Fruit fly (Drosophila melanogaster) whole organism, embryonic: ENCODE data around the gene Hr83.

Experiments
- Asciz ChIP-seq: fragments of 200-800 bp; sonication (Bioruptor generic); optimal IDR thresholded peaks from 2 replicates; lab custom pipeline; 2017; ENCODE audit warnings: missing biosample characterization, mild to moderate bottlenecking, missing genetic modification characterization, missing genetic modification reagents
- CG10979 ChIP-seq: fragments of 200-800 bp; sonication (Bioruptor generic); optimal IDR thresholded peaks from 2 replicates; lab custom pipeline; 2018; ENCODE audit warnings: missing biosample characterization, mild to moderate bottlenecking, missing genetic modification characterization, moderate library complexity
- CG12071 ChIP-seq: fragments of 200-800 bp; sonication (Bioruptor generic); optimal IDR thresholded peaks from 3 replicates; lab custom pipeline; 2018; ENCODE audit warnings: missing biosample characterization, mild to moderate bottlenecking, missing genetic modification characterization
- CG12236 ChIP-seq: fragments of 200-800 bp; sonication (Bioruptor generic); optimal IDR thresholded peaks from 2 replicates; lab custom pipeline; 2016; ENCODE audit warnings: missing biosample characterization, missing genetic modification characterization
- CG12942 ChIP-seq: fragments of 200-800 bp; sonication (Bioruptor generic); optimal IDR thresholded peaks from 3 replicates; lab custom pipeline; 2016; ENCODE audit warnings: missing biosample characterization, missing genetic modification characterization
- CG1529 ChIP-seq: fragments of 200-800 bp; sonication (Bioruptor generic); optimal IDR thresholded peaks from 3 replicates; lab custom pipeline; 2018; ENCODE audit warnings: missing biosample characterization, missing genetic modification characterization
- CG15514 ChIP-seq: fragments of 200-800 bp; sonication (Bioruptor generic); optimal IDR thresholded peaks from 3 replicates; lab custom pipeline; 2017; ENCODE audit warnings: missing biosample characterization, missing genetic modification characterization, mild to moderate bottlenecking, moderate library complexity, missing genetic modification reagents
- CG1647 ChIP-seq: fragments of 200-800 bp; sonication (Bioruptor generic); optimal IDR thresholded peaks from 3 replicates; lab custom pipeline; 2016; ENCODE audit warnings: missing biosample characterization, missing genetic modification characterization
- CG17361 ChIP-seq: fragments of 200-800 bp; sonication (Bioruptor generic); IDR thresholded peaks from 3 replicates; pipeline ENCODE4 v1.3.6; 2022; ENCODE audit warnings: missing biosample characterization, missing genetic modification characterization
- CG2712 ChIP-seq: fragments of 200-800 bp; optimal IDR thresholded peaks from 3 replicates; lab custom pipeline; 2019; ENCODE audit warnings: missing biosample characterization, mild to moderate bottlenecking, missing genetic modification characterization, moderate library complexity
- CG31365 ChIP-seq: fragments of 200-800 bp; sonication (Bioruptor generic); optimal IDR thresholded peaks from 2 replicates; lab custom pipeline; 2018; ENCODE audit warnings: missing biosample characterization, mild to moderate bottlenecking, missing genetic modification characterization
- CG4360 ChIP-seq: fragments of 200-800 bp; sonication (Bioruptor generic); IDR thresholded peaks from 2 replicates; pipeline ENCODE4 v1.3.6; 2022; ENCODE audit warnings: missing biosample characterization, missing genetic modification characterization
- CG4404 ChIP-seq: fragments of 200-800 bp; sonication (Bioruptor generic); IDR thresholded peaks from 2 replicates; pipeline ENCODE4 v1.3.6; 2022; ENCODE audit warnings: missing biosample characterization, missing genetic modification characterization
- CG4424 ChIP-seq: fragments of 200-800 bp; sonication (Bioruptor generic); optimal IDR thresholded peaks from 3 replicates; lab custom pipeline; 2016; ENCODE audit warnings: missing biosample characterization, missing genetic modification characterization
- CG4707 ChIP-seq: fragments of 200-800 bp; sonication (Bioruptor generic); optimal IDR thresholded peaks from 2 replicates; lab custom pipeline; 2018; ENCODE audit warnings: missing biosample characterization, mild to moderate bottlenecking, missing genetic modification characterization, moderate library complexity
- CG6791 ChIP-seq: fragments of 200-800 bp; sonication (Bioruptor generic); IDR thresholded peaks from 3 replicates; pipeline ENCODE4 v1.3.6; 2022; ENCODE audit warnings: missing biosample characterization, missing genetic modification characterization; ENCODE audit not compliant: partially characterized antibody
- CG8089 ChIP-seq: fragments of 200-800 bp; sonication (Bioruptor generic); optimal IDR thresholded peaks from 3 replicates; lab custom pipeline; 2016; ENCODE audit warnings: missing biosample characterization, missing genetic modification characterization
- CG8359 ChIP-seq: fragments of 200-800 bp; sonication (Bioruptor generic); optimal IDR thresholded peaks from 2 replicates; lab custom pipeline; 2017; ENCODE audit warnings: missing biosample characterization, mild to moderate bottlenecking, missing genetic modification characterization, borderline replicate concordance
- CG8388 ChIP-seq: fragments of 200-800 bp; sonication (Bioruptor generic); optimal IDR thresholded peaks from 2 replicates; lab custom pipeline; 2019; ENCODE audit warnings: missing biosample characterization, mild to moderate bottlenecking, missing genetic modification characterization, moderate library complexity
- Chrac-16 ChIP-seq: fragments of 200-800 bp; sonication (Bioruptor generic); optimal IDR thresholded peaks from 3 replicates; lab custom pipeline; 2016; ENCODE audit warnings: missing biosample characterization, missing genetic modification characterization
- CkIIα-i1 ChIP-seq: fragments of 200-800 bp; sonication (Bioruptor generic); IDR thresholded peaks from 2 replicates; pipeline ENCODE4 v1.3.6; 2022; ENCODE audit warnings: missing biosample characterization, missing genetic modification characterization
- E2f1 ChIP-seq: fragments of 200-800 bp; sonication (Bioruptor generic); IDR thresholded peaks from 2 replicates; pipeline ENCODE4 v1.3.6; 2022; ENCODE audit warnings: missing biosample characterization, missing genetic modification characterization
- E2f2 ChIP-seq: fragments of 200-800 bp; sonication (Bioruptor generic); IDR thresholded peaks from 2 replicates; pipeline ENCODE4 v1.3.6; 2022; ENCODE audit warnings: missing biosample characterization, missing genetic modification characterization
- Fer1 ChIP-seq: fragments of 200-800 bp; sonication (Bioruptor generic); optimal IDR thresholded peaks from 2 replicates; lab custom pipeline; 2017; ENCODE audit warnings: missing biosample characterization, mild to moderate bottlenecking, missing genetic modification characterization
- H2.0 ChIP-seq: fragments of 200-800 bp; sonication (Bioruptor generic); IDR thresholded peaks from 2 replicates; pipeline ENCODE4 v1.3.6; 2022; ENCODE audit warnings: missing biosample characterization, missing genetic modification characterization
- HHEX ChIP-seq: fragments of 200-800 bp; sonication (Bioruptor generic); optimal IDR thresholded peaks from 3 replicates; lab custom pipeline; 2017; ENCODE audit warnings: missing biosample characterization, mild to moderate bottlenecking, missing genetic modification characterization, missing genetic modification reagents
- Jarid2 ChIP-seq: fragments of 200-800 bp; sonication (Bioruptor generic); optimal IDR thresholded peaks from 3 replicates; lab custom pipeline; 2017; ENCODE audit warnings: mild to moderate bottlenecking, missing biosample characterization, missing genetic modification reagents, missing genetic modification characterization
- NC2β ChIP-seq: fragments of 200-800 bp; sonication (Bioruptor generic); optimal IDR thresholded peaks from 2 replicates; lab custom pipeline; 2016; ENCODE audit warnings: missing biosample characterization, missing genetic modification characterization
- Nf-YC ChIP-seq: fragments of 200-800 bp; optimal IDR thresholded peaks from 3 replicates; lab custom pipeline; 2019; ENCODE audit warnings: missing biosample characterization, mild to moderate bottlenecking, missing genetic modification characterization, moderate library complexity
- Poxn ChIP-seq: fragments of 200-800 bp; sonication (Bioruptor generic); IDR thresholded peaks from 2 replicates; pipeline ENCODE4 v1.3.6; 2022; ENCODE audit warnings: missing biosample characterization, missing genetic modification characterization
- Side ChIP-seq: fragments of 200-800 bp; sonication (Bioruptor generic); optimal IDR thresholded peaks from 2 replicates; lab custom pipeline; 2016; ENCODE audit warnings: missing biosample characterization, missing genetic modification characterization
- Vsx1 ChIP-seq: fragments of 200-800 bp; sonication (Bioruptor generic); optimal IDR thresholded peaks from 2 replicates; lab custom pipeline; 2017; ENCODE audit warnings: missing biosample characterization, mild to moderate bottlenecking, missing genetic modification characterization, missing genetic modification reagents
- crc ChIP-seq: fragments of 200-800 bp; sonication (Bioruptor generic); optimal IDR thresholded peaks from 2 replicates; lab custom pipeline; 2016; ENCODE audit warnings: missing biosample characterization, missing genetic modification characterization
- da ChIP-seq: fragments of 200-800 bp; sonication (Bioruptor generic); optimal IDR thresholded peaks from 2 replicates; lab custom pipeline; 2016; ENCODE audit warnings: missing biosample characterization, missing genetic modification characterization
- dan ChIP-seq: fragments of 200-800 bp; sonication (Bioruptor generic); IDR thresholded peaks from 2 replicates; pipeline ENCODE4 v1.3.6; 2022; ENCODE audit warnings: missing biosample characterization, missing genetic modification characterization
- dmrt99B ChIP-seq: fragments of 200-800 bp; sonication (Bioruptor generic); optimal IDR thresholded peaks from 2 replicates; lab custom pipeline; 2018; ENCODE audit warnings: missing biosample characterization, mild to moderate bottlenecking, missing genetic modification characterization, moderate library complexity
- ems ChIP-seq: fragments of 200-800 bp; sonication (Bioruptor generic); optimal IDR thresholded peaks from 3 replicates; lab custom pipeline; 2016; ENCODE audit warnings: missing biosample characterization, missing genetic modification characterization
- exex ChIP-seq: fragments of 200-800 bp; sonication (Bioruptor generic); optimal IDR thresholded peaks from 4 replicates; lab custom pipeline; 2018; ENCODE audit warnings: missing biosample characterization, mild to moderate bottlenecking, missing genetic modification characterization, moderate library complexity
- gce ChIP-seq: fragments of 200-800 bp; sonication (Bioruptor generic); IDR thresholded peaks from 3 replicates; pipeline ENCODE4 v1.3.6; 2022; ENCODE audit warnings: missing biosample characterization, missing genetic modification characterization
- grn ChIP-seq: fragments of 200-800 bp; sonication (Bioruptor generic); optimal IDR thresholded peaks from 3 replicates; lab custom pipeline; 2017; ENCODE audit warnings: missing biosample characterization, missing genetic modification characterization
- hb ChIP-seq: fragments of 200-800 bp; sonication (Bioruptor generic); IDR thresholded peaks from 3 replicates; pipeline ENCODE4 v1.3.6; 2022; ENCODE audit warnings: missing biosample characterization, missing genetic modification characterization; ENCODE audit not compliant: partially characterized antibody
- lmd ChIP-seq: fragments of 200-800 bp; sonication (Bioruptor generic); IDR thresholded peaks from 2 replicates; pipeline ENCODE4 v1.3.6; 2022; ENCODE audit warnings: missing biosample characterization, missing genetic modification characterization
- lola ChIP-seq, 3 experiments: fragments of >200 bp in 2 of 3; fragments of 200-800 bp in 1 of 3; sonication (Bioruptor generic) in 1 of 3; optimal IDR thresholded peaks; 2 replicates each; lab custom pipeline; 2017 to 2019; ENCODE audit warnings: missing biosample characterization in 3 of 3, missing genetic modification characterization in 3 of 3, mild to moderate bottlenecking in 1 of 3, moderate library complexity in 1 of 3
- luna ChIP-seq: fragments of 200-800 bp; sonication (Bioruptor generic); optimal IDR thresholded peaks from 2 replicates; lab custom pipeline; 2016; ENCODE audit warnings: missing biosample characterization, missing genetic modification characterization
- p53 ChIP-seq: fragments of 200-800 bp; sonication (Bioruptor generic); optimal IDR thresholded peaks from 2 replicates; lab custom pipeline; 2016; ENCODE audit warnings: missing biosample characterization, missing genetic modification characterization
- pfk ChIP-seq: fragments of 200-800 bp; sonication (Bioruptor generic); optimal IDR thresholded peaks from 2 replicates; lab custom pipeline; 2018; ENCODE audit warnings: missing biosample characterization, mild to moderate bottlenecking, missing genetic modification characterization, moderate library complexity
- sima ChIP-seq: fragments of 200-800 bp; sonication (Bioruptor generic); optimal IDR thresholded peaks from 2 replicates; lab custom pipeline; 2016; ENCODE audit warnings: missing biosample characterization, missing genetic modification characterization
- vvl ChIP-seq: fragments of 200-800 bp; sonication (Bioruptor generic); IDR thresholded peaks from 2 replicates; pipeline ENCODE4 v1.3.6; 2022; ENCODE audit warnings: missing biosample characterization, missing genetic modification characterization
- yki ChIP-seq: fragments of >200 bp; optimal IDR thresholded peaks from 3 replicates; lab custom pipeline; 2018
- zen ChIP-seq: fragments of 200-800 bp; sonication (Bioruptor generic); optimal IDR thresholded peaks from 3 replicates; lab custom pipeline; 2018; ENCODE audit warnings: missing biosample characterization, mild to moderate bottlenecking, missing genetic modification characterization, moderate library complexity

Gene Hr83

dm6 chr3R:6373512-6374306, 24.7 kb downstream of the Hr83 start (continued):
- TF ChIP-seq Asciz (GFP tag; lab: Kevin White, UChicago) (peak; percentile 72), Vsx1 (GFP tag; lab: Kevin White, UChicago) (peak; percentile 75), sima (GFP tag; lab: Kevin White, UChicago) (no peak), Side (GFP tag; lab: Kevin White, UChicago) (no peak), zen (tag; lab: Kevin White, UChicago) (no peak), CG4360 (GFP tag; lab: Robert Waterston, UW) (no peak), CG15514 (GFP tag; lab: Kevin White, UChicago) (peak; percentile 84), NC2β (GFP tag; lab: Kevin White, UChicago) (no peak), CG8388 (GFP tag; lab: Kevin White, UChicago) (peak; percentile 3), pfk (no peak), CG1647 (peak; percentile 50), CG1529 (GFP tag; lab: Kevin White, UChicago) (no peak), yki (lab: Kevin White, UChicago) (no peak), gce (0 out of 3 replicates have a peak, but pooled peaks have one; percentile 30), lola (GFP tag; optimal IDR thresholded peaks at IDR 0.05; lab: Kevin White, UChicago) (no peak), CG4404 (no peak), CG17361 (GFP tag; lab: Robert Waterston, UW) (no peak; the same call in 2 of the 3 replicates), hb (GFP tag; lab: Robert Waterston, UW) (no peak), p53 (GFP tag; lab: Kevin White, UChicago) (no peak), dmrt99B (tag; lab: Kevin White, UChicago) (no peak), crc (GFP tag; lab: Kevin White, UChicago) (no peak), HHEX (GFP tag; lab: Kevin White, UChicago) (peak; percentile 73), CG12236 (GFP tag; lab: Kevin White, UChicago) (no peak), da (GFP tag; lab: Kevin White, UChicago) (no peak), Fer1 (GFP tag; lab: Kevin White, UChicago) (peak; percentile 67), dan (no peak), Nf-YC (tag; lab: Kevin White, UChicago) (peak; percentile 34), CG12942 (GFP tag; lab: Kevin White, UChicago) (no peak), Chrac-16 (GFP tag; lab: Kevin White, UChicago) (peak; percentile 1), ems (GFP tag; lab: Kevin White, UChicago) (no peak), E2f1 (peak; percentile 33; the same call in 1 of the 2 replicates), vvl (GFP tag; lab: Robert Waterston, UW) (peak; percentile 59; the same call in 1 of the 2 replicates), Jarid2 (GFP tag; lab: Kevin White, UChicago) (no peak), Poxn (GFP tag; lab: Robert Waterston, UW) (no peak), lmd (GFP tag; lab: Robert Waterston, UW) (no peak), exex (tag; lab: Kevin White, UChicago) (peak; percentile 32), grn (peak; percentile 68), CkIIα-i1 (GFP tag; lab: Robert Waterston, UW) (no peak), E2f2 (peak; percentile 41; the same call in 1 of the 2 replicates), CG10979 (tag; lab: Kevin White, UChicago) (peak; percentile 3), CG6791 (GFP tag; lab: Robert Waterston, UW) (no peak), CG8089 (GFP tag; lab: Kevin White, UChicago) (no peak), CG4424 (GFP tag; lab: Kevin White, UChicago) (no peak), H2.0 (no peak), CG4707 (GFP tag; lab: Kevin White, UChicago) (peak; percentile 3), CG2712 (peak; percentile 23), CG12071 (GFP tag; lab: Kevin White, UChicago) (no peak), CG31365 (tag; lab: Kevin White, UChicago) (peak; percentile 4), CG8359 (no peak), luna (GFP tag; lab: Kevin White, UChicago) (no peak)
